Worm (Caenorhabditis elegans) whole organism, L3 larva: ENCODE results near the gene F31D5.1.

Source experiments
- ceh-82 ChIP-seq: fragments of 150-350 bp; optimal IDR thresholded peaks from 2 replicates; lab custom pipeline; 2014; ENCODE audit warnings: missing biosample characterization, missing genetic modification characterization
- elt-3 ChIP-seq, 3 experiments: fragments of 150-350 bp in 1 of 3; sonication (generic microtip) in 2 of 3; optimal IDR thresholded peaks; 2 replicates in 2 of 3; 4 replicates in 1 of 3; lab custom pipeline; 2014 to 2017; ENCODE audit warnings: missing biosample characterization in 3 of 3, missing genetic modification characterization in 3 of 3
- fos-1 ChIP-seq: fragments of 150-350 bp; optimal IDR thresholded peaks from 2 replicates; lab custom pipeline; 2014; ENCODE audit warnings: missing biosample characterization, missing genetic modification characterization
- jun-1 ChIP-seq: fragments of 150-350 bp; optimal IDR thresholded peaks from 2 replicates; lab custom pipeline; 2014; ENCODE audit warnings: missing biosample characterization, missing genetic modification reagents, missing genetic modification characterization
- lin-15B ChIP-seq: fragments of 150-350 bp; optimal IDR thresholded peaks from 2 replicates; lab custom pipeline; 2014; ENCODE audit warnings: missing biosample characterization, missing genetic modification characterization
- lsy-12 ChIP-seq: sonication (generic microtip); optimal IDR thresholded peaks from 2 replicates; lab custom pipeline; 2016; ENCODE audit warnings: mild to moderate bottlenecking, missing genetic modification characterization, missing compliant biosample characterization
- mdl-1 ChIP-seq: fragments of 150-350 bp; optimal IDR thresholded peaks from 2 replicates; lab custom pipeline; 2014; ENCODE audit warnings: missing biosample characterization, missing genetic modification characterization
- nhr-11 ChIP-seq: fragments of 150-350 bp; optimal IDR thresholded peaks from 2 replicates; lab custom pipeline; 2014; ENCODE audit warnings: missing biosample characterization, missing genetic modification characterization
- nhr-25 ChIP-seq: sonication (generic microtip); optimal IDR thresholded peaks from 2 replicates; lab custom pipeline; 2017; ENCODE audit warnings: missing biosample characterization, missing genetic modification characterization
- nhr-28 ChIP-seq: fragments of 150-350 bp; optimal IDR thresholded peaks from 2 replicates; lab custom pipeline; 2014; ENCODE audit warnings: missing biosample characterization, missing genetic modification characterization
- nhr-76 ChIP-seq: fragments of 150-350 bp; sonication (generic microtip); optimal IDR thresholded peaks from 5 replicates; lab custom pipeline; 2014; ENCODE audit warnings: missing biosample characterization, missing genetic modification characterization
- nhr-77 ChIP-seq: fragments of 150-350 bp; optimal IDR thresholded peaks from 2 replicates; lab custom pipeline; 2014; ENCODE audit warnings: missing biosample characterization, missing genetic modification characterization
- pqm-1 ChIP-seq: fragments of 150-350 bp; optimal IDR thresholded peaks from 2 replicates; lab custom pipeline; 2017; ENCODE audit warnings: missing biosample characterization, missing genetic modification characterization, inconsistent platforms
- unc-62 ChIP-seq: fragments of 150-350 bp; sonication (generic microtip); optimal IDR thresholded peaks from 4 replicates; lab custom pipeline; 2014; ENCODE audit warnings: missing biosample characterization, missing genetic modification reagents, missing genetic modification characterization

DNA sequence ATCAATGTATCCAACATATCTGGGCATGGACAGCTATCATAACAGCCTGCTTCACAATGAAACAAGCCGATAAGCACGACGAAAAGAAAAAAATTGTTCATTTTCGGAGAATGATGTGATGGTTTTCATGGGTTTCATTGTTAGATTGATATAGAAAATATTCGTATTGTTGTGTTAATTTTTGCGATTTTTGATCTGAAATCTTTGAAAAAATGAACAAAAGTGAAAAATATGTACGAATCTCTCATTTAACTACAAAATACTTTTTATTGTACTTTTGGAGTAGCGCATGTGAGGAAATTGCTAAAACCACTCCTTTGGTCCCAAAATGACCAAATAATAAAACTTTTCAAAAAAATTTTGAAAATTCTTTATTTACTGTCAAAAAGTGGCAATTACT is 48.7 kb upstream of the F31D5.1 start, which contains the start of gene R03H10.5:
- TF ChIP-seq nhr-28 (tag; lab: Kevin White, UChicago): no peak
- TF ChIP-seq nhr-77 (tag; lab: Kevin White, UChicago): no peak
- TF ChIP-seq lsy-12 (tag; lab: Kevin White, UChicago): no peak
- TF ChIP-seq unc-62: no peak
- no peak for TF ChIP-seq pqm-1
- TF ChIP-seq elt-3 (tag; optimal IDR thresholded peaks at IDR 0.05; lab: Kevin White, UChicago): no peak
- no peak for TF ChIP-seq jun-1
- no peak for TF ChIP-seq mdl-1
- no peak for TF ChIP-seq nhr-25 (tag; lab: Kevin White, UChicago)
- no peak for TF ChIP-seq ceh-82 (tag; lab: Kevin White, UChicago)
- no peak for TF ChIP-seq lin-15B (tag; lab: Kevin White, UChicago)
- no peak for TF ChIP-seq nhr-11 (tag; lab: Kevin White, UChicago)
- TF ChIP-seq nhr-76 (tag; lab: Kevin White, UChicago): no peak
- no peak for TF ChIP-seq fos-1 (tag; lab: Kevin White, UChicago)
